Worm (Caenorhabditis elegans): Measurements from ENCODE around the gene F35D11.3.
A peak's percentile ranks its signal among the peaks of the same experiment; 100 is the strongest.

F35D11.3 gene

ce11 chrII:4579375-4579774 is 28.8 kb upstream of the F35D11.3 start:
- no peak for TF ChIP-seq ceh-100 (GFP tag; IDR thresholded peaks at IDR 0.05)
- no peak for TF ChIP-seq nhr-90 (tag; optimal IDR thresholded peaks at IDR 0.05)
- no peak for TF ChIP-seq atf-7 (tag; optimal IDR thresholded peaks at IDR 0.05)
- TF ChIP-seq dpl-1 (GFP tag; optimal IDR thresholded peaks at IDR 0.05) = no peak
- no peak for TF ChIP-seq hlh-12 (tag; optimal IDR thresholded peaks at IDR 0.05)
- TF ChIP-seq B0336.3 (GFP tag; IDR thresholded peaks at IDR 0.05) = no peak
- no peak for TF ChIP-seq D2030.7 (GFP tag; IDR thresholded peaks at IDR 0.05)
- no peak for TF ChIP-seq ceh-40 (GFP tag; IDR thresholded peaks at IDR 0.05)
- TF ChIP-seq ztf-22 (GFP tag; optimal IDR thresholded peaks at IDR 0.05) = no peak
- no peak for TF ChIP-seq C06A6.2 (GFP tag; conservative IDR thresholded peaks at IDR 0.05)
- no peak for TF ChIP-seq ama-1 (optimal IDR thresholded peaks at IDR 0.05)
- no peak for TF ChIP-seq ama-1 (GFP tag; optimal IDR thresholded peaks at IDR 0.05)
- TF ChIP-seq somi-1 (GFP tag; optimal IDR thresholded peaks at IDR 0.05) = no peak
- TF ChIP-seq mcd-1 (GFP tag; IDR thresholded peaks at IDR 0.05) = no peak
- no peak for TF ChIP-seq lin-26 (GFP tag; IDR thresholded peaks at IDR 0.05)

- TF ChIP-seq C06A6.2 (GFP tag; conservative IDR thresholded peaks at IDR 0.05) (no peak), sea-2 (GFP tag; IDR thresholded peaks at IDR 0.05) (no peak)
Observed at ce11 chrII:4579920-4580474, 28.2 kb upstream of the F35D11.3 start.

- TF ChIP-seq pha-4 (tag; optimal IDR thresholded peaks at IDR 0.05) (no peak), F22D6.2 (tag; optimal IDR thresholded peaks at IDR 0.05) (no peak), F10E7.11 (tag; optimal IDR thresholded peaks at IDR 0.05) (no peak), hsf-1 (GFP tag; IDR thresholded peaks at IDR 0.05) (no peak), somi-1 (GFP tag; optimal IDR thresholded peaks at IDR 0.05) (no peak), snpc-1.3 (tag; optimal IDR thresholded peaks at IDR 0.05; ENCODE audit: insufficient read depth) (no peak), mxl-1 (tag; optimal IDR thresholded peaks at IDR 0.05) (no peak)
Observed at ce11 chrII:4581090-4581489, 27.1 kb upstream of the F35D11.3 start.

ce11 chrII:4583203-4583912 is 24.8 kb upstream of the F35D11.3 start:
- TF ChIP-seq ceh-79 (tag; optimal IDR thresholded peaks at IDR 0.05) (no peak), madf-3 (GFP tag; IDR thresholded peaks at IDR 0.05) (0 out of 2 replicates have a peak, but pooled peaks have one; percentile 13)

ce11 chrII:4584313-4584712 is 23.9 kb upstream of the F35D11.3 start:
- TF ChIP-seq aptf-3 (GFP tag; IDR thresholded peaks at IDR 0.05) = no peak
- no peak for TF ChIP-seq ztf-6 (GFP tag; IDR thresholded peaks at IDR 0.05)
- no peak for TF ChIP-seq madf-10 (tag; optimal IDR thresholded peaks at IDR 0.05)
- TF ChIP-seq K11D2.4 (GFP tag; IDR thresholded peaks at IDR 0.05) = no peak
- TF ChIP-seq F10E7.11 (tag; optimal IDR thresholded peaks at IDR 0.05) = no peak
- no peak for TF ChIP-seq snpc-1.3 (tag; optimal IDR thresholded peaks at IDR 0.05; ENCODE audit: insufficient read depth)
- TF ChIP-seq attf-3 (GFP tag; conservative IDR thresholded peaks at IDR 0.05) = no peak
- TF ChIP-seq F37B4.10 (GFP tag; IDR thresholded peaks at IDR 0.05) = no peak
- TF ChIP-seq F57C9.4 (tag; optimal IDR thresholded peaks at IDR 0.05) = no peak
- no peak for TF ChIP-seq lir-1 (GFP tag; conservative IDR thresholded peaks at IDR 0.05)
- TF ChIP-seq C17E4.6 (GFP tag; IDR thresholded peaks at IDR 0.05) = no peak
- no peak for TF ChIP-seq F55B11.4 (tag; optimal IDR thresholded peaks at IDR 0.05; ENCODE audit: borderline replicate concordance, insufficient read depth)
- TF ChIP-seq F39B2.1 (GFP tag; IDR thresholded peaks at IDR 0.05) = no peak
- no peak for TF ChIP-seq B0261.1 (tag; optimal IDR thresholded peaks at IDR 0.05)
